Worm (Caenorhabditis elegans) whole organism, L4 larva: Measurements from ENCODE around the gene eas-1.

ENCODE experiments used
- ctbp-1 ChIP-seq: fragments of 200-800 bp; sonication (Bioruptor generic); IDR thresholded peaks from 2 replicates; pipeline ENCODE4 v1.3.6; 2022; ENCODE audit warnings: missing genetic modification reagents, missing genetic modification characterization, missing compliant biosample characterization
- egl-27 ChIP-seq: sonication (generic microtip); optimal IDR thresholded peaks from 3 replicates; lab custom pipeline; 2017; ENCODE audit warnings: missing biosample characterization, missing genetic modification reagents, missing genetic modification characterization
- hlh-11 ChIP-seq: fragments of 200-800 bp; sonication (Bioruptor generic); optimal IDR thresholded peaks from 2 replicates; lab custom pipeline; 2018; ENCODE audit warnings: mild to moderate bottlenecking, missing genetic modification characterization, missing compliant biosample characterization
- lin-39 ChIP-seq: fragments of 150-350 bp; optimal IDR thresholded peaks from 2 replicates; lab custom pipeline; 2014; ENCODE audit warnings: missing biosample characterization, missing genetic modification reagents, missing genetic modification characterization
- nhr-10 ChIP-seq: fragments of 150-350 bp; optimal IDR thresholded peaks from 2 replicates; lab custom pipeline; 2014; ENCODE audit warnings: missing biosample characterization, missing genetic modification characterization
- nhr-41 ChIP-seq: fragments of 200-800 bp; sonication (Bioruptor generic); IDR thresholded peaks from 2 replicates; pipeline ENCODE4 v1.3.6; 2022; ENCODE audit warnings: missing genetic modification reagents, missing genetic modification characterization, missing compliant biosample characterization
- unc-62 ChIP-seq, 3 experiments: fragments of 150-350 bp in 1 of 3; sonication (generic microtip); optimal IDR thresholded peaks in 2 of 3; peaks in 1 of 3; 1 replicate in 1 of 3; 2 replicates in 2 of 3; lab custom pipeline; 2014 to 2017; ENCODE audit warnings: missing biosample characterization in 3 of 3, missing genetic modification characterization in 3 of 3, missing genetic modification reagents in 3 of 3, missing genotype in 1 of 3
- zag-1 ChIP-seq: fragments of 150-350 bp; optimal IDR thresholded peaks from 2 replicates; lab custom pipeline; 2014; ENCODE audit warnings: missing biosample characterization, missing genetic modification characterization

ce11 chrII:4710120-4710519, 30.1 kb upstream of the eas-1 start, which contains the start of gene tag-151:
- TF ChIP-seq lin-39 (no peak), nhr-10 (tag; lab: Kevin White, UChicago) (no peak), egl-27 (tag; lab: Kevin White, UChicago) (no peak), unc-62 (GFP tag; optimal IDR thresholded peaks at IDR 0.05 in 1 of 2; lab: Kevin White, UChicago) (no peak), unc-62 (tag; optimal IDR thresholded peaks at IDR 0.05; lab: Kevin White, UChicago) (no peak), hlh-11 (no peak), nhr-41 (GFP tag; lab: Robert Waterston, UW) (no peak), zag-1 (tag; lab: Kevin White, UChicago) (no peak), ctbp-1 (no peak)
